Fruit fly (Drosophila melanogaster): ENCODE measurements around the gene Rab5.

DNA sequence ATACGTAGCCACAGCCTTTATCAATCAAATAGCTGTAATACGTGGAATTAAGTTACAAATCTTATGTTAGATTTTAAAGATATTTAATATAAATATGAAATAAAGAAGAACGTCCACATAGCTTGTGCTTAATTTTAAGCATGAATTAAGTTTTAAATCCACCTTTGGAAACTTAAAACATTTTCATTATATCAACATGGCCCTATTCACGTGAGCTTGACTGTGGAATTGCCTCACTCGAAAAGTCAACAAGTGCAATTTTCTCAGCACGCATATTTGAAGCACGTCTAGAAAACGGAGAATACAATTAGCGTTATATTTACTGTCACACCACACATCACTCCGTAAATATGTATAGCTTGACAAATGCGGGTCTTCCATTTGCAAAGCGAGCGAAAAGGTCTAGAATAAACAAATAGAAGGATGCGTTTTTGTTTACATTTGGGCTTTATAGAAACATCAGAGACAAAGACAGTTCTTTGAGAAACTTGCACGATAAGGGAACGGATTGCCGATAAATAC lies 1.4 kb downstream of the Rab5 start:
- no peak for TF ChIP-seq ttk (optimal IDR thresholded peaks at IDR 0.05)
- TF ChIP-seq Sin3A (optimal IDR thresholded peaks at IDR 0.05) = no peak
- TF ChIP-seq psq (optimal IDR thresholded peaks at IDR 0.05) = no peak
